Worm (Caenorhabditis elegans) whole organism, L2 larva: ENCODE measurements around the gene best-13.

Source experiments
- C34F6.9 ChIP-seq: fragments of 150-350 bp; optimal IDR thresholded peaks from 2 replicates; lab custom pipeline; 2014; ENCODE audit warnings: missing biosample characterization, missing genetic modification characterization
- Y55F3AM.14 ChIP-seq: fragments of 200-800 bp; sonication (Bioruptor generic); optimal IDR thresholded peaks from 2 replicates; lab custom pipeline; 2018; ENCODE audit warnings: mild to moderate bottlenecking, missing genetic modification characterization, missing compliant biosample characterization
- ZK546.5 ChIP-seq: sonication (generic microtip); optimal IDR thresholded peaks from 2 replicates; lab custom pipeline; 2017; ENCODE audit warnings: missing biosample characterization, missing genetic modification characterization
- alr-1 ChIP-seq: fragments of 150-350 bp; optimal IDR thresholded peaks from 2 replicates; lab custom pipeline; 2014; ENCODE audit warnings: missing biosample characterization, missing genetic modification characterization
- blmp-1 ChIP-seq: sonication (generic microtip); optimal IDR thresholded peaks from 2 replicates; lab custom pipeline; 2017; ENCODE audit warnings: missing genetic modification characterization, mild to moderate bottlenecking, missing compliant biosample characterization, antibody characterized with exemption, moderate library complexity; ENCODE audit not compliant: insufficient read depth
- ceh-16 ChIP-seq: fragments of 150-350 bp; optimal IDR thresholded peaks from 2 replicates; lab custom pipeline; 2014; ENCODE audit warnings: missing biosample characterization, missing genetic modification characterization
- ceh-82 ChIP-seq: fragments of 150-350 bp; optimal IDR thresholded peaks from 2 replicates; lab custom pipeline; 2014; ENCODE audit warnings: missing biosample characterization, missing genetic modification characterization
- crh-2 ChIP-seq: sonication (generic microtip); optimal IDR thresholded peaks from 2 replicates; lab custom pipeline; 2017; ENCODE audit warnings: missing biosample characterization, missing genetic modification characterization
- dmd-4 ChIP-seq: sonication (generic microtip); optimal IDR thresholded peaks from 2 replicates; lab custom pipeline; 2017; ENCODE audit warnings: missing biosample characterization, missing genetic modification characterization
- fos-1 ChIP-seq: fragments of 150-350 bp; optimal IDR thresholded peaks from 2 replicates; lab custom pipeline; 2014; ENCODE audit warnings: missing biosample characterization, missing genetic modification characterization
- gmeb-1 ChIP-seq: fragments of 150-350 bp; optimal IDR thresholded peaks from 2 replicates; lab custom pipeline; 2014; ENCODE audit warnings: missing biosample characterization, missing genetic modification characterization
- lin-11 ChIP-seq: fragments of 150-350 bp; sonication (generic microtip); optimal IDR thresholded peaks from 2 replicates; lab custom pipeline; 2014; ENCODE audit warnings: missing biosample characterization, missing genetic modification characterization, inconsistent platforms, mixed read lengths
- lin-39 ChIP-seq: fragments of 150-350 bp; optimal IDR thresholded peaks from 2 replicates; lab custom pipeline; 2014; ENCODE audit warnings: missing biosample characterization, missing genetic modification reagents, missing genetic modification characterization
- lsy-2 ChIP-seq, 2 experiments: fragments of 150-350 bp in 1 of 2; sonication (generic microtip) in 1 of 2; optimal IDR thresholded peaks; 2 replicates each; lab custom pipeline; 2014 to 2017; ENCODE audit warnings: missing biosample characterization in 2 of 2, missing genetic modification characterization in 2 of 2
- nhr-10 ChIP-seq: sonication (generic microtip); optimal IDR thresholded peaks from 2 replicates; lab custom pipeline; 2017; ENCODE audit warnings: missing biosample characterization, missing genetic modification characterization
- nhr-12 ChIP-seq: fragments of 150-350 bp; optimal IDR thresholded peaks from 2 replicates; lab custom pipeline; 2014; ENCODE audit warnings: missing biosample characterization, missing genetic modification characterization
- nhr-129 ChIP-seq: fragments of 150-350 bp; optimal IDR thresholded peaks from 2 replicates; lab custom pipeline; 2014; ENCODE audit warnings: missing biosample characterization, missing genetic modification characterization
- nhr-23 ChIP-seq: fragments of 150-350 bp; optimal IDR thresholded peaks from 2 replicates; lab custom pipeline; 2014; ENCODE audit warnings: missing biosample characterization, missing genetic modification reagents, missing genetic modification characterization
- nhr-237 ChIP-seq: fragments of 150-350 bp; optimal IDR thresholded peaks from 2 replicates; lab custom pipeline; 2014; ENCODE audit warnings: missing biosample characterization, missing genetic modification characterization
- nhr-25 ChIP-seq: fragments of 150-350 bp; sonication (generic microtip); optimal IDR thresholded peaks from 3 replicates; lab custom pipeline; 2014; ENCODE audit warnings: missing biosample characterization, missing genetic modification characterization
- nhr-77 ChIP-seq: fragments of 150-350 bp; optimal IDR thresholded peaks from 2 replicates; lab custom pipeline; 2014; ENCODE audit warnings: missing biosample characterization, missing genetic modification characterization
- peb-1 ChIP-seq: fragments of 150-350 bp; optimal IDR thresholded peaks from 2 replicates; lab custom pipeline; 2014; ENCODE audit warnings: missing biosample characterization, missing genetic modification characterization
- skn-1 ChIP-seq: sonication (generic microtip); optimal IDR thresholded peaks from 2 replicates; lab custom pipeline; 2017; ENCODE audit warnings: missing biosample characterization, missing genetic modification characterization
- sma-3 ChIP-seq: sonication (generic microtip); optimal IDR thresholded peaks from 2 replicates; lab custom pipeline; 2016; ENCODE audit warnings: missing genetic modification reagents, missing genetic modification characterization, missing compliant biosample characterization
- sma-9 ChIP-seq, 2 experiments: fragments of 150-350 bp in 1 of 2; sonication (generic microtip) in 1 of 2; optimal IDR thresholded peaks; 2 replicates each; lab custom pipeline; 2014 to 2016; ENCODE audit warnings: missing genetic modification characterization in 2 of 2, mild to moderate bottlenecking in 1 of 2, missing biosample characterization in 1 of 2, missing compliant biosample characterization in 1 of 2, missing genetic modification reagents in 1 of 2, moderate library complexity in 1 of 2
- unc-39 ChIP-seq: fragments of 150-350 bp; optimal IDR thresholded peaks from 2 replicates; lab custom pipeline; 2014; ENCODE audit warnings: missing biosample characterization, missing genetic modification characterization
- unc-55 ChIP-seq: fragments of 150-350 bp; sonication (generic microtip); optimal IDR thresholded peaks from 3 replicates; lab custom pipeline; 2014; ENCODE audit warnings: missing biosample characterization, missing genetic modification reagents, missing genetic modification characterization
- unc-62 ChIP-seq: fragments of 150-350 bp; optimal IDR thresholded peaks from 2 replicates; lab custom pipeline; 2014; ENCODE audit warnings: missing biosample characterization, missing genetic modification reagents, missing genetic modification characterization
- zag-1 ChIP-seq: fragments of 150-350 bp; optimal IDR thresholded peaks from 2 replicates; lab custom pipeline; 2014; ENCODE audit warnings: missing biosample characterization, missing genetic modification characterization
- ztf-1 ChIP-seq: fragments of 200-800 bp; sonication (Bioruptor generic); conservative IDR thresholded peaks from 2 replicates; pipeline ENCODE4 v1.3.6; 2022; ENCODE audit warnings: missing genetic modification characterization, missing compliant biosample characterization
- ztf-11 ChIP-seq: sonication (generic microtip); optimal IDR thresholded peaks from 2 replicates; lab custom pipeline; 2017; ENCODE audit warnings: missing biosample characterization, missing genetic modification characterization

Gene best-13

DNA sequence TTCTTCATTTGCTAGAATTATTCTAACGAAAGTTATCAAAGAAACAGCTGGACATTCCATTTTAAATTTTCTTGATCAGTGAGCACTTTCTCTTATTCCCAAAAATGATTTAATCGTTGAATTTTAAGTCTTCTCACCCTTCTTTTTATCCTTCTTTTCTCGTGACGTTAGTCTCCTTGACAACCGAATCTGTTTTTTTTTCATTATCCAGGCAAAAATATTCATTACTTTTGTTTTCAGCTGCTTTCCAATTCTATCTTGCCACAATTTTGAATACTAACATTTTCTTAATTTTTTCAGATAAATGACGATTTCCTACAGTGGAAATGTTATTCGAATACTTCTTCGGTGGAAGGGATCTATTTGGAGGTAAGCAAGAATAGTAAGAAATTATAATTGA is at the start of gene best-13:
Gene best-13, plus strand, starts transcription at position 301 of the 400 bp plus-strand sequence.
- no peak for TF ChIP-seq lsy-2 (tag; optimal IDR thresholded peaks at IDR 0.05; lab: Kevin White, UChicago)
- TF ChIP-seq dmd-4 (tag; lab: Kevin White, UChicago) = no peak
- no peak for TF ChIP-seq ztf-1 (GFP tag; lab: Robert Waterston, UW)
- TF ChIP-seq ZK546.5 (tag; lab: Kevin White, UChicago) = no peak
- TF ChIP-seq sma-3 (GFP tag; lab: Kevin White, UChicago) = no peak
- TF ChIP-seq fos-1 (tag; lab: Kevin White, UChicago) = no peak
- TF ChIP-seq C34F6.9 = no peak
- no peak for TF ChIP-seq ceh-16
- TF ChIP-seq zag-1 (tag; lab: Kevin White, UChicago) = no peak
- no peak for TF ChIP-seq nhr-77
- TF ChIP-seq lin-11 (tag; lab: Kevin White, UChicago) = no peak
- TF ChIP-seq ceh-82 (tag; lab: Kevin White, UChicago) = no peak
- no peak for TF ChIP-seq unc-62
- no peak for TF ChIP-seq unc-39 (tag; lab: Kevin White, UChicago)
- TF ChIP-seq alr-1 (tag; lab: Kevin White, UChicago) = no peak
- TF ChIP-seq sma-9 (GFP tag; optimal IDR thresholded peaks at IDR 0.05; lab: Kevin White, UChicago) = no peak
- TF ChIP-seq sma-9 (tag; optimal IDR thresholded peaks at IDR 0.05; lab: Kevin White, UChicago) = no peak

DNA sequence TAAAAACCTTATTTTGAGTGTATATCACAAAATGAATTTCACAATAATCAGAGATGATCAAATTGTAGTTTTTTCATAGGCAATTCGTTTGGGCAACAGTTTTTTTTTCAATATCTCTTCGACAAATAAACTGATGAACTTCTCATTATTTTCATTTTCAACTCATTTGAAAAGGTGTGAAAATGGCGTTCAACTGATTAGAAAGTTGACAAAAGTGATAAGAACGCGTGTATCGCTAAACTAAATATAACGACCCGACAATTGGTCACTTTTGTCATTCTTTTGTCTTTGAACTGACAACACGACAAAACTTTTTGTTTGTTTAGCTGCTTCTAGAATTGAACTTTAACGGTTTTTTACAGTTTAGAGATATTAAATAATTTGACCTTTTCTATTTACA is 48.8 kb upstream of the best-13 start:
- TF ChIP-seq fos-1 (tag; lab: Kevin White, UChicago) = peak; percentile 53
- TF ChIP-seq peb-1 (tag; lab: Kevin White, UChicago) = no peak
- no peak for TF ChIP-seq Y55F3AM.14
- no peak for TF ChIP-seq nhr-23
- TF ChIP-seq nhr-77 = no peak
- TF ChIP-seq unc-62 = no peak
- TF ChIP-seq, all 48 proteins: peak for 1

DNA sequence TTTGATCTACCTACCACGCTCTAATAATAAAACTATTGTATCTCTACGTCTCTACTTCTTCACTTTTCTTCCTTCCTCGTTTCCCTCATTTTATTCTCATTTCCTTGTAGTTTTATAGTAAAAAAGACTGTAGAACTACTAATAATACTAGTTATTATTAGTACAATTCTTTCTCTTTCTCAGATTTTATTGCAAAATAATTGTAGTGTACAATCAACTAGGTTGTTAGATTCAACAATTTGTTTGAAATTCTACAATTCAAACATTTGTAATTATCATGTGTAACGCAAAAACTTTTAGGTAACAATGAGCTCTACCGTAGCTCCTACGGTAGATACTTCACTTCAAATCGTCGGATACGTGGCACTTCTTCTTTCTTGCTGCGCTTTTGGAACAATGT is 48.0 kb upstream of the best-13 start, which contains the start of gene K07F5.12:
Gene K07F5.12, plus strand, starts transcription at position 301 of the 400 bp plus-strand sequence.
- TF ChIP-seq ceh-82 (tag; lab: Kevin White, UChicago) (no peak), zag-1 (tag; lab: Kevin White, UChicago) (no peak), ZK546.5 (tag; lab: Kevin White, UChicago) (no peak), nhr-12 (no peak)

DNA sequence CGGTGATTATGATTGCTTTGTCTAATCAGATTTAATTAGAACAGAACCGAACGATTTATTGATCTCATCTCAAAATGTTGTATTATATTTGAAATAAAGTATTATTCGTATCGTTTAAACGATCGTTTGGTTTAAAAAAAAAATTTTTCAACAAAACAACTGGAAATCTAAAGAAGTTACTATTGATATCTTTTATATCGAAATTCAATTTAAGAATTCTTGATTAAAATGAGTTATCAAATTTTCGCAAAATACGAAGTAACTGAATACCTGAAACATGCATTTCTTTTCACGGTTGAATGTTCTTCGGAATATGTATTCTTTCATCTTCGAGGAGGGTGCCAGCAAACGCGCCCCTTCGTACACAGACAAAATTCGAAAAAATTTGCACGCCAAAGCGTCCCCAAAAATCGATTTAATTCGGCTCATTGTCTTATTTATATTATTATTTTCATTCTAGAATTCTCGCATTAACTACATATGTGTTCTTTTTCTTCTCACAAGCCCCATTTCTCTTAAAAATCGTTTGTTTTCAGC is 45.7 kb upstream of the best-13 start, which contains the start of gene npp-1:
Gene npp-1, plus strand, starts transcription at position 537 of the 537 bp plus-strand sequence.
- peak; percentile 62 for TF ChIP-seq unc-55 (GFP tag; lab: Kevin White, UChicago)
- no peak for TF ChIP-seq nhr-10 (tag; lab: Kevin White, UChicago)
- TF ChIP-seq gmeb-1 (tag; lab: Kevin White, UChicago) = peak; percentile 32
- TF ChIP-seq nhr-25 (tag; lab: Kevin White, UChicago) = no peak
- no peak for TF ChIP-seq ztf-11 (tag; lab: Kevin White, UChicago)
- no peak for TF ChIP-seq sma-3 (GFP tag; lab: Kevin White, UChicago)
- TF ChIP-seq skn-1 = no peak
- peak; percentile 61 for TF ChIP-seq nhr-129 (tag; lab: Kevin White, UChicago)
- peak; percentile 2 for TF ChIP-seq fos-1 (tag; lab: Kevin White, UChicago)
- TF ChIP-seq unc-62 = no peak
- no peak for TF ChIP-seq alr-1 (tag; lab: Kevin White, UChicago)
- TF ChIP-seq crh-2 (tag; lab: Kevin White, UChicago) = peak; percentile 4
- peak; percentile 70 for TF ChIP-seq C34F6.9
- TF ChIP-seq ceh-16 = no peak
- no peak for TF ChIP-seq blmp-1 (tag; lab: Kevin White, UChicago)

DNA sequence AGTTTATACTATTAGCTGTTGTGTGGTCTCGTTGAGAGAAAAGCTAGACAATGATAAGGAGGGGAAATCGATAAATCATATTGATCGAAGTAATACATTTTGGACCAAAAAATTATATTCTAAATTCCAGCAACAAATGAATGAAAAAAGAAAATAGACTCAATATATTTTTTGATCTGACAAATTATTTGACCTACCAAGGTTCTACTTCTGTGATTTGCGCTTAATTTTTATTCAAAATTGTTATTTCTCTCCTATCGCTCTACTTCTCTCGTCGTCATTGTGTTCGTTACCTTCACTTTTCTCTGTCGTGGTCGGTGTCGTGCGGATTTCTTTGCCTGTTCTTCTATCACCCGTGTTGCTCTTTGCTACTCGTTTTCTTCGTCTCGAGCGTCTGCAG is 44.7 kb upstream of the best-13 start:
- TF ChIP-seq sma-9 (GFP tag; optimal IDR thresholded peaks at IDR 0.05; lab: Kevin White, UChicago) (no peak), sma-9 (tag; optimal IDR thresholded peaks at IDR 0.05; lab: Kevin White, UChicago) (no peak), lsy-2 (tag; optimal IDR thresholded peaks at IDR 0.05; lab: Kevin White, UChicago) (no peak), lin-39 (tag; lab: Kevin White, UChicago) (no peak)

DNA sequence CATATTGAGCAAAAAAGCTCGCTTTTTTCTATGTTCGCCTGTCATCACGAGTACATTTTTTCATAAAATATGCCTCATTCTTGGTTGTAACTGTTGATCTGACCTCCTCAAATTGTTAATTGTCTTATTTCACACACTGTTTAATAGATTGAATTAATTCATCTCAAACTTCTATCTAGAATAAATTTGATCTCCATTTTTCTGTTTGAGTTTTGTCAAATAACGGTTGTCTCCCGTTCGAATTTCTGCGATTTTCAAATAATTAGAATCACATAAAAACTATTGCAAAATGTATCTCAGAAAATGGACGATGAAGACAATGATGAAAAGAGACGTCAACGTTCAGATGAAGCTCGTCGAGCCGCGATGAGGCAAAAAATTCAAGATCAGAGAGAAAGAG is 41.8 kb upstream of the best-13 start, which contains the start of gene K07F5.14:
Gene K07F5.14, plus strand, starts transcription at position 301 of the 400 bp plus-strand sequence.
- TF ChIP-seq nhr-77 (no peak), nhr-129 (tag; lab: Kevin White, UChicago) (no peak), nhr-237 (tag; lab: Kevin White, UChicago) (no peak), unc-39 (tag; lab: Kevin White, UChicago) (no peak), blmp-1 (tag; lab: Kevin White, UChicago) (no peak)
